Worm (Caenorhabditis elegans): Measurements from ENCODE around the gene srbc-83.

ce11 chrV:16342258-16342618 is 45.1 kb downstream of the srbc-83 start, which contains the start of gene nhr-193:
- TF ChIP-seq ama-1 (optimal IDR thresholded peaks at IDR 0.05) (no peak), nhr-77 (tag; optimal IDR thresholded peaks at IDR 0.05) (no peak), nhr-237 (tag; optimal IDR thresholded peaks at IDR 0.05) (no peak), ztf-11 (tag; optimal IDR thresholded peaks at IDR 0.05) (no peak), lin-39 (tag; optimal IDR thresholded peaks at IDR 0.05) (no peak), skn-1 (tag; optimal IDR thresholded peaks at IDR 0.05) (no peak), fos-1 (tag; optimal IDR thresholded peaks at IDR 0.05) (peak; percentile 8), mdl-1 (tag; optimal IDR thresholded peaks at IDR 0.05) (no peak), nhr-11 (tag; optimal IDR thresholded peaks at IDR 0.05) (no peak), sem-4 (tag; optimal IDR thresholded peaks at IDR 0.05) (no peak), snpc-4 (tag; optimal IDR thresholded peaks at IDR 0.05) (no peak)

Data from whole organism, L2 larva.